Worm (Caenorhabditis elegans) whole organism, mixed stage, embryonic: ENCODE data around the gene cki-1.

Experiments used
- elt-1 ChIP-seq: sonication (generic microtip); optimal IDR thresholded peaks from 2 replicates; lab custom pipeline; 2017; ENCODE audit warnings: missing genetic modification characterization, mild to moderate bottlenecking, missing compliant biosample characterization, antibody characterized with exemption, moderate library complexity, borderline replicate concordance; ENCODE audit not compliant: insufficient read depth
- elt-3 ChIP-seq: fragments of 150-350 bp; optimal IDR thresholded peaks from 2 replicates; lab custom pipeline; 2014; ENCODE audit warnings: missing biosample characterization, missing genetic modification characterization
- lin-32 ChIP-seq: fragments of 200-800 bp; sonication (Bioruptor generic); optimal IDR thresholded peaks from 2 replicates; lab custom pipeline; 2018; ENCODE audit warnings: mild to moderate bottlenecking, missing genetic modification characterization, missing compliant biosample characterization
- nhr-2 ChIP-seq: fragments of 150-350 bp; optimal IDR thresholded peaks from 2 replicates; lab custom pipeline; 2014; ENCODE audit warnings: missing biosample characterization, missing genetic modification characterization
- nhr-28 ChIP-seq: fragments of 150-350 bp; optimal IDR thresholded peaks from 2 replicates; lab custom pipeline; 2014; ENCODE audit warnings: missing biosample characterization, missing genetic modification characterization
- nhr-76 ChIP-seq: sonication (generic microtip); optimal IDR thresholded peaks from 2 replicates; lab custom pipeline; 2017; ENCODE audit warnings: missing biosample characterization, missing genetic modification characterization
- pha-4 ChIP-seq: fragments of 150-350 bp; optimal IDR thresholded peaks from 2 replicates; lab custom pipeline; 2018; ENCODE audit warnings: missing biosample characterization, missing genetic modification reagents, missing genetic modification characterization
- unc-39 ChIP-seq: fragments of 150-350 bp; optimal IDR thresholded peaks from 2 replicates; lab custom pipeline; 2014; ENCODE audit warnings: missing biosample characterization, missing genetic modification characterization
- unc-62 ChIP-seq: fragments of 150-350 bp; optimal IDR thresholded peaks from 2 replicates; lab custom pipeline; 2014; ENCODE audit warnings: missing biosample characterization, missing genetic modification reagents, missing genetic modification characterization

DNA sequence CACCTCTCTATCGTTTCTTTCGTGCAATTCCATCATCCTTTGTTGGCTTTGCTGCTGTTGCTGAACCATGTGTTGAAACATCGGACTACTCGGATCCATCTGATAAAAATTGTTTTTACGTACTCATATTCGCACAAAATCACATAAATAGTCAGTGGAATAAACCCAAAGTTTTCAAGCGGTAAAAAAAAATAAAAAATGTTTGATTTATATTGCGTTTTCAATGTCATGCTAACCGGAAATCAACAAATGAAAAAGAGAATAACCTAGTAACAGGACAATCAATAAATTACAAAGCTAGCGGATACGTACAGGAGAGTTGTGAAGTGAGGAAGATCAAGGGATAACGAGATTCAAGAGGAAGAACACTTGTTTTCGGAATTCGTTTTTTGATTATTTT lies 43.9 kb downstream of the cki-1 start, which contains the start of gene mdt-10:
- TF ChIP-seq elt-1 (tag; lab: Kevin White, UChicago) (no peak), elt-3 (tag; lab: Kevin White, UChicago) (no peak), lin-32 (no peak), unc-62 (GFP tag; lab: Kevin White, UChicago) (no peak), nhr-76 (no peak), pha-4 (no peak), nhr-2 (no peak), nhr-28 (no peak), unc-39 (tag; lab: Kevin White, UChicago) (no peak)
